Worm (Caenorhabditis elegans): Measurements from ENCODE around the gene C16A11.4.

The C16A11.4 gene

DNA sequence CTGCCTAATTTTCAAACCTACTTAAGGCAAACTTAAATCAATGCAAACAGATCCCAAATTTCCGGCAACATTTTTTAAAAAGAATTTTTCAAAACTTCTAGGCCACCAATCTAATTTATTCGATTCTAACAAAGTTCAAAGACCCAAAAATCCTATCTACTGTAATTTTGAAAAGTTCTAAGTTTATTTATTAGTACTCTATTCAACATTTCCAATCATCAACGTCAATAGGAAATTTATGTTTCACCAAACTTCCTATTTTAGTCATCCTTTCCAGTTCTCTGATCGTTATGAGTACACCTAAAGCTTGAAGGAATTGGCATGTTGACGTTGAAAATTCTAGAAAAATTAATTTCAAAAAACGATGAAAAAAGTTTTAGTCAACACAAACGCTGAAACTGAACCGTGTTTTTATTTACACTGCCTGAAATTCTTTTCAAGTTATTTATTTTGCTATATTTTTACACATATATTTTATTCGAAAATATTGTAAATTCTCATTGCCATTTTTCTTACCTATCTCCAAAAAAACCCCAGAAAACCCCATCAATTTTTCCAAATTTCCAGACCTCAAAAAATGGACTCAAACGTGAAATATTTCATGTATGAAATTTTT, 48.9 kb downstream of the C16A11.4 start, which contains the start of gene npr-42:
Gene npr-42, plus strand, starts transcription at position 566 of the 616 bp plus-strand sequence.
- TF ChIP-seq mdl-1 (tag; optimal IDR thresholded peaks at IDR 0.05), result no peak
- TF ChIP-seq nhr-6 (tag; optimal IDR thresholded peaks at IDR 0.05), result no peak
- no peak for TF ChIP-seq nhr-23 (tag; optimal IDR thresholded peaks at IDR 0.05)
- TF ChIP-seq gmeb-1 (tag; optimal IDR thresholded peaks at IDR 0.05), result no peak
- TF ChIP-seq nhr-25 (tag; optimal IDR thresholded peaks at IDR 0.05), result no peak
- TF ChIP-seq egl-27 (tag; optimal IDR thresholded peaks at IDR 0.05), result no peak

- TF ChIP-seq ceh-16 (tag; optimal IDR thresholded peaks at IDR 0.05) (no peak), sem-4 (tag; optimal IDR thresholded peaks at IDR 0.05) (no peak), sma-3 (GFP tag; optimal IDR thresholded peaks at IDR 0.05) (no peak), ceh-82 (tag; optimal IDR thresholded peaks at IDR 0.05) (no peak)
These were observed 50.1 kb downstream of the C16A11.4 start for ce11 chrII:4276924-4277323.

DNA sequence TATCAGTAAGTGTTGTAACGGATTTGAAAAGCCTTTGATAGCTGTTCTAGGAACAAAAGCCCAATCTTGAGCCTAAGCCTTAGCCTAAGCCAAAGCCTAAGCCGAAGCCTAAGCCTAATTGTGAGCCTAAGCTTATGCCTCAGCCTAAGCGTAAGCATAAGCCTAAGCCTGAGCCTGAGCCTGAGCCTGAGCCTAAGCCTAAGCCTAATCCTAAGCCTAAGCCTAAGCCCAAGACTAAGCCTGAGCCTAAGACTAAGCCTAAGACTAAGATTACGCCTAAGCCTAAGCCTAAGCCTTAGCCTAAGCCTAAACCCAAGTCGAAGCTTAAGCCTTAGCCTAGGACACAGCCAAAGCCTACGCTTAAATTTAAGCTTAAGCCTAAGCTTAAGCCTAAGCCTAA, 50.8 kb downstream of the C16A11.4 start:
- TF ChIP-seq nhr-77 (tag; optimal IDR thresholded peaks at IDR 0.05) (no peak), unc-55 (GFP tag; optimal IDR thresholded peaks at IDR 0.05) (no peak), mdl-1 (tag; optimal IDR thresholded peaks at IDR 0.05) (no peak), ztf-11 (tag; optimal IDR thresholded peaks at IDR 0.05) (no peak), ceh-82 (tag; optimal IDR thresholded peaks at IDR 0.05) (no peak), peb-1 (tag; optimal IDR thresholded peaks at IDR 0.05) (no peak), F13H6.1 (tag; optimal IDR thresholded peaks at IDR 0.05) (no peak), elt-3 (tag; optimal IDR thresholded peaks at IDR 0.05) (no peak), ama-1 (optimal IDR thresholded peaks at IDR 0.05) (no peak), lin-13 (GFP tag; optimal IDR thresholded peaks at IDR 0.05) (no peak), sma-3 (GFP tag; optimal IDR thresholded peaks at IDR 0.05) (no peak), R02D3.7 (tag; optimal IDR thresholded peaks at IDR 0.05) (no peak), lin-11 (tag; optimal IDR thresholded peaks at IDR 0.05) (no peak), ztf-4 (tag; optimal IDR thresholded peaks at IDR 0.05) (no peak), Y55F3AM.14 (GFP tag; optimal IDR thresholded peaks at IDR 0.05) (no peak), nhr-11 (tag; optimal IDR thresholded peaks at IDR 0.05) (no peak), crh-2 (tag; optimal IDR thresholded peaks at IDR 0.05) (no peak)
